Fruit fly (Drosophila melanogaster) whole organism, embryonic: ENCODE measurements around the gene SdhC.

Experiments used
- CG10274 ChIP-seq: fragments of 200-800 bp; sonication (Bioruptor generic); optimal IDR thresholded peaks from 3 replicates; lab custom pipeline; 2017; ENCODE audit warnings: missing biosample characterization, mild to moderate bottlenecking, missing genetic modification characterization
- CG11456 ChIP-seq: fragments of 200-800 bp; sonication (Bioruptor generic); IDR thresholded peaks from 3 replicates; pipeline ENCODE4 v1.3.6; 2022; ENCODE audit warnings: missing biosample characterization, missing genetic modification characterization
- CG13775 ChIP-seq: fragments of 200-800 bp; sonication (Bioruptor generic); optimal IDR thresholded peaks from 3 replicates; lab custom pipeline; 2017; ENCODE audit warnings: missing biosample characterization, mild to moderate bottlenecking, missing genetic modification characterization
- CG15073 ChIP-seq: fragments of 200-800 bp; sonication (Bioruptor generic); optimal IDR thresholded peaks from 2 replicates; lab custom pipeline; 2016; ENCODE audit warnings: missing biosample characterization, missing genetic modification characterization
- CG1603 ChIP-seq: fragments of 200-800 bp; sonication (Bioruptor generic); optimal IDR thresholded peaks from 2 replicates; lab custom pipeline; 2019; ENCODE audit warnings: missing biosample characterization, mild to moderate bottlenecking, missing genetic modification characterization, moderate library complexity
- CG17912 ChIP-seq: fragments of 200-800 bp; sonication (Bioruptor generic); optimal IDR thresholded peaks from 2 replicates; lab custom pipeline; 2018; ENCODE audit warnings: missing biosample characterization, mild to moderate bottlenecking, missing genetic modification characterization
- CG18011 ChIP-seq: fragments of 200-800 bp; sonication (Bioruptor generic); optimal IDR thresholded peaks from 2 replicates; lab custom pipeline; 2017; ENCODE audit warnings: missing biosample characterization, missing genetic modification characterization, mild to moderate bottlenecking, moderate library complexity, missing genotype
- CG2678 ChIP-seq: fragments of 200-800 bp; sonication (Bioruptor generic); optimal IDR thresholded peaks from 3 replicates; lab custom pipeline; 2019; ENCODE audit warnings: missing biosample characterization, mild to moderate bottlenecking, missing genetic modification characterization, moderate library complexity
- CG3163 ChIP-seq: fragments of 200-800 bp; sonication (Bioruptor generic); optimal IDR thresholded peaks from 3 replicates; lab custom pipeline; 2016; ENCODE audit warnings: missing biosample characterization, missing genetic modification characterization
- CG3838 ChIP-seq: fragments of 200-800 bp; sonication (Bioruptor generic); optimal IDR thresholded peaks from 3 replicates; lab custom pipeline; 2016; ENCODE audit warnings: missing biosample characterization, missing genetic modification characterization
- CG4707 ChIP-seq: fragments of 200-800 bp; sonication (Bioruptor generic); optimal IDR thresholded peaks from 2 replicates; lab custom pipeline; 2018; ENCODE audit warnings: missing biosample characterization, mild to moderate bottlenecking, missing genetic modification characterization, moderate library complexity
- CG7963 ChIP-seq: fragments of 200-800 bp; sonication (Bioruptor generic); IDR thresholded peaks from 3 replicates; pipeline ENCODE4 v1.3.6; 2022; ENCODE audit warnings: missing biosample characterization, missing genetic modification characterization; ENCODE audit not compliant: partially characterized antibody
- CG7987 ChIP-seq: fragments of 200-800 bp; sonication (Bioruptor generic); optimal IDR thresholded peaks from 2 replicates; lab custom pipeline; 2018; ENCODE audit warnings: missing biosample characterization, mild to moderate bottlenecking, missing genetic modification characterization, moderate library complexity
- CG9609 ChIP-seq: fragments of 200-800 bp; sonication (Bioruptor generic); optimal IDR thresholded peaks from 3 replicates; lab custom pipeline; 2016; ENCODE audit warnings: missing biosample characterization, missing genetic modification characterization
- CG9817 ChIP-seq: fragments of 200-800 bp; sonication (Bioruptor generic); optimal IDR thresholded peaks from 2 replicates; lab custom pipeline; 2018; ENCODE audit warnings: missing biosample characterization, mild to moderate bottlenecking, missing genetic modification characterization, moderate library complexity
- CG9932 ChIP-seq: fragments of 200-800 bp; sonication (Bioruptor generic); IDR thresholded peaks from 2 replicates; pipeline ENCODE4 v1.3.6; 2022; ENCODE audit warnings: missing biosample characterization, missing genetic modification characterization
- CHES-1-like ChIP-seq: fragments of 200-800 bp; sonication (Bioruptor generic); optimal IDR thresholded peaks from 2 replicates; lab custom pipeline; 2016; ENCODE audit warnings: missing biosample characterization, missing genetic modification characterization
- CoRest ChIP-seq: fragments of 200-800 bp; sonication (Bioruptor generic); optimal IDR thresholded peaks from 3 replicates; lab custom pipeline; 2018; ENCODE audit warnings: missing biosample characterization, mild to moderate bottlenecking, missing genetic modification characterization, moderate library complexity
- Ets65A ChIP-seq: fragments of 200-800 bp; sonication (Bioruptor generic); peaks from one replicate; lab custom pipeline; 2016; ENCODE audit warnings: missing biosample characterization, missing genetic modification characterization
- HLH54F ChIP-seq: fragments of 200-800 bp; sonication (Bioruptor generic); optimal IDR thresholded peaks from 3 replicates; lab custom pipeline; 2016; ENCODE audit warnings: missing biosample characterization, missing genetic modification characterization
- Jarid2 ChIP-seq: fragments of 200-800 bp; sonication (Bioruptor generic); optimal IDR thresholded peaks from 3 replicates; lab custom pipeline; 2017; ENCODE audit warnings: mild to moderate bottlenecking, missing biosample characterization, missing genetic modification reagents, missing genetic modification characterization
- Lhr ChIP-seq: fragments of 200-800 bp; sonication (Bioruptor generic); optimal IDR thresholded peaks from 3 replicates; lab custom pipeline; 2017; ENCODE audit warnings: mild to moderate bottlenecking, missing biosample characterization, missing genetic modification reagents, missing genetic modification characterization
- NC2β ChIP-seq: fragments of 200-800 bp; sonication (Bioruptor generic); optimal IDR thresholded peaks from 2 replicates; lab custom pipeline; 2016; ENCODE audit warnings: missing biosample characterization, missing genetic modification characterization
- Oli ChIP-seq: fragments of 200-800 bp; sonication (Bioruptor generic); optimal IDR thresholded peaks from 2 replicates; lab custom pipeline; 2018; ENCODE audit warnings: missing biosample characterization, mild to moderate bottlenecking, missing genetic modification characterization, moderate library complexity
- Rfx ChIP-seq: fragments of 200-800 bp; sonication (Bioruptor generic); IDR thresholded peaks from 2 replicates; pipeline ENCODE4 v1.3.6; 2022; ENCODE audit warnings: missing biosample characterization, missing genetic modification characterization
- Trl ChIP-seq, 3 experiments: fragments of >200 bp in 2 of 3; fragments of 200-800 bp in 1 of 3; sonication (Bioruptor generic) in 1 of 3; optimal IDR thresholded peaks; 2 replicates in 1 of 3; 3 replicates in 2 of 3; lab custom pipeline; 2016 to 2017; ENCODE audit warnings: missing biosample characterization in 1 of 3, missing genetic modification characterization in 1 of 3
- amos ChIP-seq: fragments of 200-800 bp; sonication (Bioruptor generic); IDR thresholded peaks from 2 replicates; pipeline ENCODE4 v1.3.6; 2022; ENCODE audit warnings: missing biosample characterization, missing genetic modification characterization; ENCODE audit not compliant: partially characterized antibody
- ato ChIP-seq: fragments of 200-800 bp; sonication (Bioruptor generic); IDR thresholded peaks from 2 replicates; pipeline ENCODE4 v1.3.6; 2022; ENCODE audit warnings: missing biosample characterization, missing genetic modification characterization; ENCODE audit not compliant: partially characterized antibody
- bowl ChIP-seq: fragments of 200-800 bp; sonication (Bioruptor generic); IDR thresholded peaks from 2 replicates; pipeline ENCODE4 v1.3.6; 2022; ENCODE audit warnings: missing biosample characterization, missing genetic modification characterization
- crp ChIP-seq, 2 experiments: fragments of 200-800 bp; sonication (Bioruptor generic); optimal IDR thresholded peaks; 2 replicates in 1 of 2; 3 replicates in 1 of 2; lab custom pipeline; 2017; ENCODE audit warnings: missing biosample characterization in 2 of 2, missing genetic modification characterization in 2 of 2, mild to moderate bottlenecking in 1 of 2, moderate library complexity in 1 of 2
- dan ChIP-seq: fragments of 200-800 bp; sonication (Bioruptor generic); IDR thresholded peaks from 2 replicates; pipeline ENCODE4 v1.3.6; 2022; ENCODE audit warnings: missing biosample characterization, missing genetic modification characterization
- exex ChIP-seq: fragments of 200-800 bp; sonication (Bioruptor generic); optimal IDR thresholded peaks from 4 replicates; lab custom pipeline; 2018; ENCODE audit warnings: missing biosample characterization, mild to moderate bottlenecking, missing genetic modification characterization, moderate library complexity
- fru ChIP-seq: fragments of >200 bp; optimal IDR thresholded peaks from 2 replicates; lab custom pipeline; 2017
- knrl ChIP-seq: fragments of 200-800 bp; sonication (Bioruptor generic); IDR thresholded peaks from 3 replicates; pipeline ENCODE4 v1.3.6; 2022; ENCODE audit warnings: missing biosample characterization, missing genetic modification characterization; ENCODE audit not compliant: partially characterized antibody
- lab ChIP-seq: fragments of 200-800 bp; sonication (Bioruptor generic); optimal IDR thresholded peaks from 3 replicates; lab custom pipeline; 2017; ENCODE audit warnings: missing biosample characterization, missing genetic modification characterization, mild to moderate bottlenecking, moderate library complexity, missing genetic modification reagents
- lmd ChIP-seq: fragments of 200-800 bp; sonication (Bioruptor generic); IDR thresholded peaks from 2 replicates; pipeline ENCODE4 v1.3.6; 2022; ENCODE audit warnings: missing biosample characterization, missing genetic modification characterization
- maf-S ChIP-seq: fragments of 200-800 bp; sonication (Bioruptor generic); optimal IDR thresholded peaks from 2 replicates; lab custom pipeline; 2016; ENCODE audit warnings: missing biosample characterization, missing genetic modification characterization
- mirr ChIP-seq: fragments of 200-800 bp; sonication (Bioruptor generic); optimal IDR thresholded peaks from 3 replicates; lab custom pipeline; 2018; ENCODE audit warnings: missing biosample characterization, mild to moderate bottlenecking, missing genetic modification characterization
- pum ChIP-seq: fragments of 200-800 bp; sonication (Bioruptor generic); optimal IDR thresholded peaks from 2 replicates; lab custom pipeline; 2016; ENCODE audit warnings: missing biosample characterization, missing genetic modification characterization
- rib ChIP-seq: fragments of 200-800 bp; sonication (Bioruptor generic); IDR thresholded peaks from 2 replicates; pipeline ENCODE4 v1.3.6; 2022; ENCODE audit warnings: missing biosample characterization, missing genetic modification characterization
- salm ChIP-seq: fragments of 200-800 bp; sonication (Bioruptor generic); optimal IDR thresholded peaks from 2 replicates; lab custom pipeline; 2018; ENCODE audit warnings: missing biosample characterization, mild to moderate bottlenecking, missing genetic modification characterization
- trem ChIP-seq: fragments of 200-800 bp; optimal IDR thresholded peaks from 3 replicates; lab custom pipeline; 2019; ENCODE audit warnings: missing biosample characterization, mild to moderate bottlenecking, missing genetic modification characterization, moderate library complexity
- zfh1 ChIP-seq: fragments of 200-800 bp; sonication (Bioruptor generic); IDR thresholded peaks from 3 replicates; pipeline ENCODE4 v1.3.6; 2022; ENCODE audit warnings: missing biosample characterization, missing genetic modification characterization
- zfh2 ChIP-seq: fragments of 200-800 bp; sonication (Bioruptor generic); optimal IDR thresholded peaks from 2 replicates; lab custom pipeline; 2016; ENCODE audit warnings: missing biosample characterization, missing genetic modification characterization

SdhC gene

DNA sequence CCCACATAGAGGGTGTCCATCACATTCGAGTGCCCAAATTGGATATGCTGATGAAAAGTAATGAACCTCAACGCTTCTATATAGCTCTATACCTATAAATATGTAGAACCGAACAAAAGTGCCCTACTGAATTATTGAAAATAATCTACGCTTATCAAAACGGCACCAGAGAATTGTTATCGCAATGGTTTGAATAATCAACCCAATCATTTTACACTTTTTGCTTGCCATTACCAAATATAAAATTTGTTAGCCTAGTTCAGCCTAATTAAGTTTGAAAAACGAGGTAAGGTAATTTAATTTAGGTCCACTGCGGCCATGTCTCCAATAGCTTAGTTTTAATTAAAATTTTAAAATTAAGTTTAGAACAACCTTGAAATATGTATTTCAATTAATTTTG, 33.9 kb downstream of the SdhC start:
- TF ChIP-seq mirr (GFP tag; lab: Kevin White, UChicago) = peak; percentile 57
- no peak for TF ChIP-seq CG9609
- peak; percentile 62 for TF ChIP-seq exex (tag; lab: Kevin White, UChicago)
- no peak for TF ChIP-seq CHES-1-like (GFP tag; lab: Kevin White, UChicago)

dm6 chr3R:11175308-11175707, 34.3 kb downstream of the SdhC start, which contains the start of the genes Ugt304A1 and Ugt303A1:
TSS of gene Ugt304A1 (minus strand) at chr3R:11175408.
TSS of gene Ugt303A1 (plus strand) at chr3R:11175529.
- TF ChIP-seq CG3838 (GFP tag; lab: Kevin White, UChicago) (no peak), CG15073 (GFP tag; lab: Kevin White, UChicago) (no peak), CG4707 (no peak), lmd (GFP tag; lab: Robert Waterston, UW) (no peak), HLH54F (GFP tag; lab: Kevin White, UChicago) (no peak), ato (no peak), dan (GFP tag; lab: Robert Waterston, UW) (no peak), CG7963 (no peak), bowl (GFP tag; lab: Robert Waterston, UW) (no peak), CG7987 (GFP tag; lab: Kevin White, UChicago) (no peak), rib (GFP tag; lab: Robert Waterston, UW) (no peak), Trl (optimal IDR thresholded peaks at IDR 0.05; lab: Kevin White, UChicago) (peak in 1 of 2 experiments; percentile 5), Trl (GFP tag; optimal IDR thresholded peaks at IDR 0.05; lab: Kevin White, UChicago) (no peak), CG18011 (no peak), Lhr (no peak), zfh2 (GFP tag; lab: Kevin White, UChicago) (no peak), CG10274 (GFP tag; lab: Kevin White, UChicago) (no peak), crp (GFP tag; optimal IDR thresholded peaks at IDR 0.05; lab: Kevin White, UChicago) (no peak), CG2678 (tag; lab: Kevin White, UChicago) (no peak), salm (tag; lab: Kevin White, UChicago) (no peak), Jarid2 (GFP tag; lab: Kevin White, UChicago) (peak; percentile 36), CoRest (no peak), lab (GFP tag; lab: Kevin White, UChicago) (peak; percentile 5), CG17912 (GFP tag; lab: Kevin White, UChicago) (no peak), CG13775 (GFP tag; lab: Kevin White, UChicago) (no peak), CG9932 (GFP tag; lab: Robert Waterston, UW) (no peak), Oli (no peak), pum (no peak), knrl (GFP tag; lab: Robert Waterston, UW) (no peak), Rfx (GFP tag; lab: Robert Waterston, UW) (peak; percentile 20; the same call in 1 of the 2 replicates), trem (tag; lab: Kevin White, UChicago) (no peak), CG11456 (GFP tag; lab: Robert Waterston, UW) (no peak), exex (tag; lab: Kevin White, UChicago) (peak; percentile 18), fru (lab: Kevin White, UChicago) (no peak), NC2β (GFP tag; lab: Kevin White, UChicago) (no peak), Ets65A (GFP tag; lab: Kevin White, UChicago) (no peak), maf-S (GFP tag; lab: Kevin White, UChicago) (no peak), CG1603 (no peak), amos (GFP tag; lab: Robert Waterston, UW) (no peak), CG3163 (GFP tag; lab: Kevin White, UChicago) (peak; percentile 26), CG9817 (tag; lab: Kevin White, UChicago) (no peak), zfh1 (GFP tag; lab: Robert Waterston, UW) (no peak)
